Fruit fly (Drosophila melanogaster) whole organism, embryonic: ENCODE measurements around the gene CG17470.

Experiments used
- B-H1 ChIP-seq: fragments of 200-800 bp; sonication (Bioruptor generic); IDR thresholded peaks from 3 replicates; pipeline ENCODE4 v1.3.6; 2022; ENCODE audit warnings: missing biosample characterization, missing genetic modification characterization
- Bgb ChIP-seq: fragments of 200-800 bp; sonication (Bioruptor generic); IDR thresholded peaks from 2 replicates; pipeline ENCODE4 v1.3.6; 2022; ENCODE audit warnings: missing biosample characterization, missing genetic modification characterization; ENCODE audit not compliant: partially characterized antibody
- CG10543 ChIP-seq: fragments of 200-800 bp; sonication (Bioruptor generic); optimal IDR thresholded peaks from 3 replicates; lab custom pipeline; 2017; ENCODE audit warnings: missing biosample characterization, mild to moderate bottlenecking, missing genetic modification characterization, moderate library complexity
- CG12219 ChIP-seq: fragments of 200-800 bp; sonication (Bioruptor generic); optimal IDR thresholded peaks from 3 replicates; lab custom pipeline; 2018; ENCODE audit warnings: missing biosample characterization, mild to moderate bottlenecking, missing genetic modification characterization
- CG12391 ChIP-seq: fragments of 200-800 bp; sonication (Bioruptor generic); optimal IDR thresholded peaks from 3 replicates; lab custom pipeline; 2018; ENCODE audit warnings: missing biosample characterization, mild to moderate bottlenecking, missing genetic modification characterization, moderate library complexity
- CG12659 ChIP-seq: fragments of 200-800 bp; sonication (Bioruptor generic); optimal IDR thresholded peaks from 3 replicates; lab custom pipeline; 2017; ENCODE audit warnings: mild to moderate bottlenecking, missing biosample characterization, missing genetic modification reagents, missing genetic modification characterization
- CG13123 ChIP-seq: fragments of 200-800 bp; sonication (Bioruptor generic); optimal IDR thresholded peaks from 2 replicates; lab custom pipeline; 2016; ENCODE audit warnings: missing biosample characterization, missing genetic modification characterization
- CG13894 ChIP-seq: fragments of 200-800 bp; sonication (Bioruptor generic); optimal IDR thresholded peaks from 3 replicates; lab custom pipeline; 2018; ENCODE audit warnings: missing biosample characterization, mild to moderate bottlenecking, missing genetic modification characterization, moderate library complexity
- CG15073 ChIP-seq: fragments of 200-800 bp; sonication (Bioruptor generic); optimal IDR thresholded peaks from 2 replicates; lab custom pipeline; 2016; ENCODE audit warnings: missing biosample characterization, missing genetic modification characterization
- CG1602 ChIP-seq: fragments of 200-800 bp; sonication (Bioruptor generic); optimal IDR thresholded peaks from 3 replicates; lab custom pipeline; 2016; ENCODE audit warnings: missing biosample characterization, missing genetic modification characterization
- CG16813 ChIP-seq: fragments of 200-800 bp; sonication (Bioruptor generic); IDR thresholded peaks from 3 replicates; pipeline ENCODE4 v1.3.6; 2022; ENCODE audit warnings: missing biosample characterization, missing genetic modification characterization; ENCODE audit not compliant: partially characterized antibody
- CG17186 ChIP-seq: fragments of 200-800 bp; sonication (Bioruptor generic); optimal IDR thresholded peaks from 3 replicates; lab custom pipeline; 2017; ENCODE audit warnings: missing biosample characterization, missing genetic modification reagents, missing genetic modification characterization
- CG1832 ChIP-seq: fragments of 200-800 bp; sonication (Bioruptor generic); optimal IDR thresholded peaks from 2 replicates; lab custom pipeline; 2017; ENCODE audit warnings: missing biosample characterization, mild to moderate bottlenecking, missing genetic modification characterization, inconsistent platforms
- CG4328 ChIP-seq: fragments of 200-800 bp; sonication (Bioruptor generic); optimal IDR thresholded peaks from 3 replicates; lab custom pipeline; 2017; ENCODE audit warnings: missing biosample characterization, missing genetic modification reagents, missing genetic modification characterization
- CG4360 ChIP-seq: fragments of 200-800 bp; sonication (Bioruptor generic); IDR thresholded peaks from 2 replicates; pipeline ENCODE4 v1.3.6; 2022; ENCODE audit warnings: missing biosample characterization, missing genetic modification characterization
- CG4404 ChIP-seq: fragments of 200-800 bp; sonication (Bioruptor generic); IDR thresholded peaks from 2 replicates; pipeline ENCODE4 v1.3.6; 2022; ENCODE audit warnings: missing biosample characterization, missing genetic modification characterization
- CG6791 ChIP-seq: fragments of 200-800 bp; sonication (Bioruptor generic); IDR thresholded peaks from 3 replicates; pipeline ENCODE4 v1.3.6; 2022; ENCODE audit warnings: missing biosample characterization, missing genetic modification characterization; ENCODE audit not compliant: partially characterized antibody
- CG8089 ChIP-seq: fragments of 200-800 bp; sonication (Bioruptor generic); optimal IDR thresholded peaks from 3 replicates; lab custom pipeline; 2016; ENCODE audit warnings: missing biosample characterization, missing genetic modification characterization
- CG9609 ChIP-seq: fragments of 200-800 bp; sonication (Bioruptor generic); optimal IDR thresholded peaks from 3 replicates; lab custom pipeline; 2016; ENCODE audit warnings: missing biosample characterization, missing genetic modification characterization
- D19A ChIP-seq: fragments of 200-800 bp; optimal IDR thresholded peaks from 3 replicates; lab custom pipeline; 2019; ENCODE audit warnings: missing biosample characterization, mild to moderate bottlenecking, missing genetic modification characterization, moderate library complexity
- Dref ChIP-seq: fragments of 200-800 bp; sonication (Bioruptor generic); IDR thresholded peaks from 2 replicates; pipeline ENCODE4 v1.3.6; 2022; ENCODE audit warnings: missing biosample characterization, missing genetic modification characterization
- H2.0 ChIP-seq: fragments of 200-800 bp; sonication (Bioruptor generic); IDR thresholded peaks from 2 replicates; pipeline ENCODE4 v1.3.6; 2022; ENCODE audit warnings: missing biosample characterization, missing genetic modification characterization
- Mad ChIP-seq: fragments of 200-800 bp; sonication (Bioruptor generic); optimal IDR thresholded peaks from 2 replicates; lab custom pipeline; 2016; ENCODE audit warnings: missing biosample characterization, missing genetic modification characterization
- Med ChIP-seq: fragments of 200-800 bp; sonication (Bioruptor generic); peaks from one replicate; lab custom pipeline; 2016; ENCODE audit warnings: missing biosample characterization, missing genetic modification characterization, mild to moderate bottlenecking, inconsistent platforms, moderate library complexity
- Sry-β ChIP-seq: fragments of 200-800 bp; sonication (Bioruptor generic); optimal IDR thresholded peaks from 2 replicates; lab custom pipeline; 2018; ENCODE audit warnings: missing biosample characterization, mild to moderate bottlenecking, missing genetic modification characterization, moderate library complexity
- Sry-δ ChIP-seq: fragments of 200-800 bp; sonication (Bioruptor generic); optimal IDR thresholded peaks from 2 replicates; lab custom pipeline; 2016; ENCODE audit warnings: missing biosample characterization, missing genetic modification characterization
- Ssrp ChIP-seq: fragments of 200-800 bp; sonication (Bioruptor generic); optimal IDR thresholded peaks from 2 replicates; lab custom pipeline; 2018; ENCODE audit warnings: missing biosample characterization, mild to moderate bottlenecking, missing genetic modification characterization, moderate library complexity
- YL-1 ChIP-seq: fragments of 200-800 bp; sonication (Bioruptor generic); optimal IDR thresholded peaks from 3 replicates; lab custom pipeline; 2017; ENCODE audit warnings: missing biosample characterization, mild to moderate bottlenecking, missing genetic modification characterization
- al ChIP-seq: fragments of 200-800 bp; sonication (Bioruptor generic); IDR thresholded peaks from 2 replicates; pipeline ENCODE4 v1.3.6; 2022; ENCODE audit warnings: missing biosample characterization, missing genetic modification characterization
- aop ChIP-seq: fragments of 200-800 bp; sonication (Bioruptor generic); IDR thresholded peaks from 2 replicates; pipeline ENCODE4 v1.3.6; 2022; ENCODE audit warnings: missing biosample characterization, missing genetic modification characterization
- ara ChIP-seq: fragments of 200-800 bp; sonication (Bioruptor generic); IDR thresholded peaks from 2 replicates; pipeline ENCODE4 v1.3.6; 2022; ENCODE audit warnings: missing biosample characterization, missing genetic modification characterization
- cg ChIP-seq: fragments of 200-800 bp; sonication (Bioruptor generic); optimal IDR thresholded peaks from 3 replicates; lab custom pipeline; 2019; ENCODE audit warnings: missing biosample characterization, mild to moderate bottlenecking, missing genetic modification characterization, moderate library complexity
- chinmo ChIP-seq: fragments of 200-800 bp; sonication (Bioruptor generic); IDR thresholded peaks from 4 replicates; pipeline ENCODE4 v1.3.6; 2022; ENCODE audit warnings: missing biosample characterization, missing genetic modification characterization; ENCODE audit not compliant: partially characterized antibody
- chn ChIP-seq: fragments of 200-800 bp; sonication (Bioruptor generic); optimal IDR thresholded peaks from 2 replicates; lab custom pipeline; 2016; ENCODE audit warnings: missing biosample characterization, missing genetic modification characterization
- crol ChIP-seq: fragments of 200-800 bp; sonication (Bioruptor generic); IDR thresholded peaks from 2 replicates; pipeline ENCODE4 v1.3.6; 2022; ENCODE audit warnings: missing biosample characterization, missing genetic modification characterization
- cwo ChIP-seq: fragments of 200-800 bp; sonication (Bioruptor generic); optimal IDR thresholded peaks from 3 replicates; lab custom pipeline; 2017; ENCODE audit warnings: missing biosample characterization, missing genetic modification characterization, mild to moderate bottlenecking, moderate library complexity, missing genetic modification reagents
- fu2 ChIP-seq: fragments of 200-800 bp; sonication (Bioruptor generic); optimal IDR thresholded peaks from 2 replicates; lab custom pipeline; 2016; ENCODE audit warnings: missing biosample characterization, missing genetic modification characterization
- hbn ChIP-seq: fragments of 200-800 bp; sonication (Bioruptor generic); IDR thresholded peaks from 2 replicates; pipeline ENCODE4 v1.3.6; 2022; ENCODE audit warnings: missing biosample characterization, missing genetic modification characterization; ENCODE audit not compliant: partially characterized antibody
- hkb ChIP-seq, 2 experiments: fragments of 200-800 bp in 1 of 2; fragments of >200 bp in 1 of 2; sonication (Bioruptor generic) in 1 of 2; IDR thresholded peaks in 1 of 2; optimal IDR thresholded peaks in 1 of 2; 2 replicates each; pipeline versions ENCODE4 v1.3.6 to Lab custom; 2017 to 2022; ENCODE audit warnings: missing biosample characterization in 1 of 2, missing genetic modification characterization in 1 of 2
- lov ChIP-seq, 2 experiments: fragments of 200-800 bp in 1 of 2; fragments of >200 bp in 1 of 2; sonication (Bioruptor generic) in 1 of 2; IDR thresholded peaks in 1 of 2; optimal IDR thresholded peaks in 1 of 2; 2 replicates in 1 of 2; 3 replicates in 1 of 2; pipeline versions ENCODE4 v1.3.6 to Lab custom; 2017 to 2022; ENCODE audit warnings: missing biosample characterization in 1 of 2, missing genetic modification characterization in 1 of 2
- pzg ChIP-seq: fragments of 200-800 bp; sonication (Bioruptor generic); optimal IDR thresholded peaks from 3 replicates; lab custom pipeline; 2018; ENCODE audit warnings: missing biosample characterization, mild to moderate bottlenecking, missing genetic modification characterization, moderate library complexity
- ro ChIP-seq: fragments of 200-800 bp; sonication (Bioruptor generic); IDR thresholded peaks from 2 replicates; pipeline ENCODE4 v1.3.6; 2022; ENCODE audit warnings: missing biosample characterization, missing genetic modification characterization
- seq ChIP-seq: fragments of 200-800 bp; sonication (Bioruptor generic); IDR thresholded peaks from 2 replicates; pipeline ENCODE4 v1.3.6; 2022; ENCODE audit warnings: missing biosample characterization, missing genetic modification characterization
- shn ChIP-seq: fragments of 200-800 bp; sonication (Bioruptor generic); optimal IDR thresholded peaks from 3 replicates; lab custom pipeline; 2016; ENCODE audit warnings: missing biosample characterization, missing genetic modification characterization
- stwl ChIP-seq: fragments of 200-800 bp; sonication (Bioruptor generic); optimal IDR thresholded peaks from 3 replicates; lab custom pipeline; 2018; ENCODE audit warnings: missing biosample characterization, mild to moderate bottlenecking, missing genetic modification characterization, moderate library complexity
- tna ChIP-seq: fragments of 200-800 bp; sonication (Bioruptor generic); IDR thresholded peaks from 2 replicates; pipeline ENCODE4 v1.3.6; 2022; ENCODE audit warnings: missing biosample characterization, missing genetic modification characterization; ENCODE audit not compliant: partially characterized antibody
- trh ChIP-seq: fragments of 200-800 bp; sonication (Bioruptor generic); optimal IDR thresholded peaks from 2 replicates; lab custom pipeline; 2016; ENCODE audit warnings: missing biosample characterization, missing genetic modification characterization
- tup ChIP-seq: fragments of 200-800 bp; sonication (Bioruptor generic); optimal IDR thresholded peaks from 2 replicates; lab custom pipeline; 2016; ENCODE audit warnings: missing biosample characterization, mild to moderate bottlenecking, missing genetic modification characterization, moderate library complexity
- unc-4 ChIP-seq: fragments of 200-800 bp; sonication (Bioruptor generic); IDR thresholded peaks from 2 replicates; pipeline ENCODE4 v1.3.6; 2022; ENCODE audit warnings: missing biosample characterization, missing genetic modification characterization; ENCODE audit not compliant: partially characterized antibody
- yki ChIP-seq: fragments of >200 bp; optimal IDR thresholded peaks from 3 replicates; lab custom pipeline; 2018

Gene CG17470

DNA sequence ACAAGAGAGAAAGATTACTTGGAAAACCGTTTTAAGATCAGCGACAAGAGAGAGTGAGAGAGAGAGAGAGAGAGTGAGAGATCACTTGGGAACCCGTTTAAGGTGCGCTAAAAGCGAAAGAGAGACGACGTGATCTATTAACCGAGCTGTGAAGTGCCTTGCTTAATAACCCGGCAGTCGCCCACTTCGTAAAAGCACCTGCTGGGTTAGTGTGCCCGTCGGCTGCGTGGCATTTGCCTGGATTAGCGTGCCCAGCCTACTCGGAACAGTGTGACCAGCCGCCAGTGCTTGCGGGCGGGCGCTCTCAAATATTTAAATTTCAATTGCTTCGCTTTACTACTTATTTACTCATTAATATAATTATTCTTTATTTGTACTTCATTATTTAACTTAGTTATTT is 4.6 kb downstream of the CG17470 start (continued):
- TF ChIP-seq CG13894 (tag; lab: Kevin White, UChicago): peak; percentile 32
- no peak for TF ChIP-seq aop (GFP tag; lab: Robert Waterston, UW)
- TF ChIP-seq fu2 (GFP tag; lab: Kevin White, UChicago): no peak
- TF ChIP-seq ro (GFP tag; lab: Robert Waterston, UW): no peak
- no peak for TF ChIP-seq CG13123 (GFP tag; lab: Kevin White, UChicago)
- TF ChIP-seq CG4328 (GFP tag; lab: Kevin White, UChicago): no peak
- TF ChIP-seq CG1832 (GFP tag; lab: Kevin White, UChicago): peak; percentile 45
- no peak for TF ChIP-seq CG10543 (GFP tag; lab: Kevin White, UChicago)
- no peak for TF ChIP-seq B-H1
- TF ChIP-seq D19A: peak; percentile 6
- peak; percentile 33 for TF ChIP-seq CG12659 (GFP tag; lab: Kevin White, UChicago)
- peak; percentile 31 for TF ChIP-seq chn (GFP tag; lab: Kevin White, UChicago)
- peak; percentile 95 for TF ChIP-seq stwl
- no peak for TF ChIP-seq al
- TF ChIP-seq shn (GFP tag; lab: Kevin White, UChicago): no peak
- TF ChIP-seq YL-1 (GFP tag; lab: Kevin White, UChicago): peak; percentile 29
- TF ChIP-seq Ssrp (tag; lab: Kevin White, UChicago): no peak
- TF ChIP-seq trh (GFP tag; lab: Kevin White, UChicago): no peak
- no peak for TF ChIP-seq hbn (GFP tag; lab: Robert Waterston, UW)
- no peak for TF ChIP-seq CG8089 (GFP tag; lab: Kevin White, UChicago)
- peak; percentile 19 for TF ChIP-seq Sry-δ (GFP tag; lab: Kevin White, UChicago)
- peak; percentile 25 for TF ChIP-seq CG17186
- TF ChIP-seq Mad (GFP tag; lab: Kevin White, UChicago): no peak
- TF ChIP-seq Bgb: peak; percentile 65
- TF ChIP-seq Med: peak; percentile 79
- TF ChIP-seq yki: peak; percentile 53
- TF ChIP-seq tna (GFP tag; lab: Robert Waterston, UW): no peak
- no peak for TF ChIP-seq CG1602
- no peak for TF ChIP-seq tup (GFP tag; lab: Kevin White, UChicago)
- TF ChIP-seq Dref (GFP tag; lab: Robert Waterston, UW): no peak
- TF ChIP-seq CG9609 (GFP tag; lab: Kevin White, UChicago): no peak
- no peak for TF ChIP-seq CG4360 (GFP tag; lab: Robert Waterston, UW)
- TF ChIP-seq unc-4 (GFP tag; lab: Robert Waterston, UW): peak; percentile 32; the same call in 1 of the 2 replicates
- peak; percentile 49; the same call in 2 of the 3 replicates for TF ChIP-seq CG16813 (GFP tag; lab: Robert Waterston, UW)
- no peak for TF ChIP-seq seq
- no peak for TF ChIP-seq chinmo
- no peak for TF ChIP-seq H2.0 (GFP tag; lab: Robert Waterston, UW)
- TF ChIP-seq CG6791: peak; percentile 48; the same call in 2 of the 3 replicates
- no peak for TF ChIP-seq cg (GFP tag; lab: Kevin White, UChicago)
- no peak for TF ChIP-seq cwo (GFP tag; lab: Kevin White, UChicago)
- TF ChIP-seq CG12391 (tag; lab: Kevin White, UChicago): no peak
- no peak for TF ChIP-seq CG15073 (GFP tag; lab: Kevin White, UChicago)
- no peak for TF ChIP-seq Sry-β
- TF ChIP-seq pzg (GFP tag; lab: Kevin White, UChicago): peak; percentile 85
- TF ChIP-seq CG4404: no peak
- TF ChIP-seq lov (optimal IDR thresholded peaks at IDR 0.05; lab: Kevin White, UChicago): no peak
- TF ChIP-seq lov (GFP tag; IDR thresholded peaks at IDR 0.05; lab: Robert Waterston, UW): peak; percentile 17; the same call in 1 of the 3 replicates
- TF ChIP-seq ara (GFP tag; lab: Robert Waterston, UW): no peak
- TF ChIP-seq hkb (optimal IDR thresholded peaks at IDR 0.05; lab: Kevin White, UChicago): no peak
- no peak for TF ChIP-seq hkb (GFP tag; IDR thresholded peaks at IDR 0.05; lab: Robert Waterston, UW)
- TF ChIP-seq crol (GFP tag; lab: Robert Waterston, UW): no peak
- TF ChIP-seq CG12219: no peak
